Fruit fly (Drosophila melanogaster) whole organism, embryonic: ENCODE measurements around the gene pkaap.
A peak's percentile ranks its signal among the peaks of the same experiment; 100 is the strongest.

Experiments
- Asciz ChIP-seq: fragments of 200-800 bp; sonication (Bioruptor generic); optimal IDR thresholded peaks from 2 replicates; lab custom pipeline; 2017; ENCODE audit warnings: missing biosample characterization, mild to moderate bottlenecking, missing genetic modification characterization, missing genetic modification reagents
- BEAF-32 ChIP-seq: fragments of 200-800 bp; sonication (Bioruptor generic); optimal IDR thresholded peaks from 3 replicates; lab custom pipeline; 2017; ENCODE audit warnings: missing biosample characterization, missing genetic modification characterization, mild to moderate bottlenecking, moderate library complexity, missing genetic modification reagents
- Bdp1 ChIP-seq: fragments of 200-800 bp; sonication (Bioruptor generic); optimal IDR thresholded peaks from 3 replicates; lab custom pipeline; 2016; ENCODE audit warnings: missing biosample characterization, missing genetic modification characterization
- CG12744 ChIP-seq: fragments of 200-800 bp; sonication (Bioruptor generic); optimal IDR thresholded peaks from 2 replicates; lab custom pipeline; 2016; ENCODE audit warnings: missing biosample characterization, missing genetic modification characterization
- CG13123 ChIP-seq: fragments of 200-800 bp; sonication (Bioruptor generic); optimal IDR thresholded peaks from 2 replicates; lab custom pipeline; 2016; ENCODE audit warnings: missing biosample characterization, missing genetic modification characterization
- CG14050 ChIP-seq: fragments of 200-800 bp; sonication (Bioruptor generic); IDR thresholded peaks from 3 replicates; pipeline ENCODE4 v1.3.6; 2022; ENCODE audit warnings: missing biosample characterization, missing genetic modification characterization
- CG14710 ChIP-seq: fragments of 200-800 bp; sonication (Bioruptor generic); optimal IDR thresholded peaks from 3 replicates; lab custom pipeline; 2019; ENCODE audit warnings: missing biosample characterization, mild to moderate bottlenecking, missing genetic modification characterization, moderate library complexity
- CG15073 ChIP-seq: fragments of 200-800 bp; sonication (Bioruptor generic); optimal IDR thresholded peaks from 2 replicates; lab custom pipeline; 2016; ENCODE audit warnings: missing biosample characterization, missing genetic modification characterization
- CG15479 ChIP-seq: fragments of 200-800 bp; sonication (Bioruptor generic); optimal IDR thresholded peaks from 3 replicates; lab custom pipeline; 2019; ENCODE audit warnings: missing biosample characterization, mild to moderate bottlenecking, missing genetic modification characterization, moderate library complexity
- CG1832 ChIP-seq: fragments of 200-800 bp; sonication (Bioruptor generic); optimal IDR thresholded peaks from 2 replicates; lab custom pipeline; 2017; ENCODE audit warnings: missing biosample characterization, mild to moderate bottlenecking, missing genetic modification characterization, inconsistent platforms
- CG18476 ChIP-seq: fragments of 200-800 bp; sonication (Bioruptor generic); optimal IDR thresholded peaks from 2 replicates; lab custom pipeline; 2016; ENCODE audit warnings: missing biosample characterization, mild to moderate bottlenecking, missing genetic modification characterization
- CG2116 ChIP-seq: fragments of 200-800 bp; sonication (Bioruptor generic); optimal IDR thresholded peaks from 3 replicates; lab custom pipeline; 2018; ENCODE audit warnings: missing biosample characterization, mild to moderate bottlenecking, missing genetic modification characterization
- CG2199 ChIP-seq: fragments of 200-800 bp; sonication (Bioruptor generic); IDR thresholded peaks from 3 replicates; pipeline ENCODE4 v1.3.6; 2022; ENCODE audit warnings: missing biosample characterization, missing genetic modification characterization
- CG30403 ChIP-seq: fragments of 200-800 bp; sonication (Bioruptor generic); optimal IDR thresholded peaks from 3 replicates; lab custom pipeline; 2016; ENCODE audit warnings: missing biosample characterization, missing genetic modification characterization
- CG3281 ChIP-seq: fragments of 200-800 bp; sonication (Bioruptor generic); optimal IDR thresholded peaks from 3 replicates; lab custom pipeline; 2017; ENCODE audit warnings: missing biosample characterization, mild to moderate bottlenecking, missing genetic modification characterization
- CG5953 ChIP-seq: fragments of 200-800 bp; sonication (Bioruptor generic); IDR thresholded peaks from 2 replicates; pipeline ENCODE4 v1.3.6; 2022; ENCODE audit warnings: missing biosample characterization, missing genetic modification characterization
- CG7556 ChIP-seq: fragments of 200-800 bp; sonication (Bioruptor generic); optimal IDR thresholded peaks from 2 replicates; lab custom pipeline; 2017; ENCODE audit warnings: missing biosample characterization, mild to moderate bottlenecking, missing genetic modification characterization
- CG7963 ChIP-seq: fragments of 200-800 bp; sonication (Bioruptor generic); IDR thresholded peaks from 3 replicates; pipeline ENCODE4 v1.3.6; 2022; ENCODE audit warnings: missing biosample characterization, missing genetic modification characterization; ENCODE audit not compliant: partially characterized antibody
- CG8924 ChIP-seq: fragments of 200-800 bp; optimal IDR thresholded peaks from 3 replicates; lab custom pipeline; 2019; ENCODE audit warnings: missing biosample characterization, mild to moderate bottlenecking, missing genetic modification characterization, moderate library complexity
- CG9609 ChIP-seq: fragments of 200-800 bp; sonication (Bioruptor generic); optimal IDR thresholded peaks from 3 replicates; lab custom pipeline; 2016; ENCODE audit warnings: missing biosample characterization, missing genetic modification characterization
- CG9797 ChIP-seq: fragments of 200-800 bp; sonication (Bioruptor generic); optimal IDR thresholded peaks from 3 replicates; lab custom pipeline; 2018; ENCODE audit warnings: missing biosample characterization, mild to moderate bottlenecking, missing genetic modification characterization
- CTCF ChIP-seq: fragments of 200-800 bp; sonication (Bioruptor generic); optimal IDR thresholded peaks from 2 replicates; lab custom pipeline; 2017; ENCODE audit warnings: missing biosample characterization, mild to moderate bottlenecking, missing genetic modification characterization, moderate library complexity
- CoRest ChIP-seq: fragments of 200-800 bp; sonication (Bioruptor generic); optimal IDR thresholded peaks from 3 replicates; lab custom pipeline; 2018; ENCODE audit warnings: missing biosample characterization, mild to moderate bottlenecking, missing genetic modification characterization, moderate library complexity
- D ChIP-seq, 2 experiments: fragments of 200-800 bp in 1 of 2; fragments of >200 bp in 1 of 2; sonication (Bioruptor generic) in 1 of 2; optimal IDR thresholded peaks; 2 replicates in 1 of 2; 3 replicates in 1 of 2; lab custom pipeline; 2017; ENCODE audit warnings: mild to moderate bottlenecking in 1 of 2, missing biosample characterization in 1 of 2, missing genetic modification characterization in 1 of 2, missing genetic modification reagents in 1 of 2
- Dek ChIP-seq: fragments of 200-800 bp; sonication (Bioruptor generic); optimal IDR thresholded peaks from 3 replicates; lab custom pipeline; 2019; ENCODE audit warnings: missing biosample characterization, mild to moderate bottlenecking, missing genetic modification characterization, moderate library complexity
- Dp ChIP-seq: fragments of 200-800 bp; sonication (Bioruptor generic); optimal IDR thresholded peaks from 2 replicates; lab custom pipeline; 2018; ENCODE audit warnings: missing biosample characterization, mild to moderate bottlenecking, missing genetic modification characterization, moderate library complexity
- Jarid2 ChIP-seq: fragments of 200-800 bp; sonication (Bioruptor generic); optimal IDR thresholded peaks from 3 replicates; lab custom pipeline; 2017; ENCODE audit warnings: mild to moderate bottlenecking, missing biosample characterization, missing genetic modification reagents, missing genetic modification characterization
- Ssrp ChIP-seq: fragments of 200-800 bp; sonication (Bioruptor generic); optimal IDR thresholded peaks from 2 replicates; lab custom pipeline; 2018; ENCODE audit warnings: missing biosample characterization, mild to moderate bottlenecking, missing genetic modification characterization, moderate library complexity
- Xbp1 ChIP-seq: fragments of 200-800 bp; sonication (Bioruptor generic); optimal IDR thresholded peaks from 3 replicates; lab custom pipeline; 2016; ENCODE audit warnings: missing biosample characterization, mild to moderate bottlenecking, missing genetic modification characterization
- crol ChIP-seq: fragments of 200-800 bp; sonication (Bioruptor generic); IDR thresholded peaks from 2 replicates; pipeline ENCODE4 v1.3.6; 2022; ENCODE audit warnings: missing biosample characterization, missing genetic modification characterization
- ems ChIP-seq: fragments of 200-800 bp; sonication (Bioruptor generic); optimal IDR thresholded peaks from 3 replicates; lab custom pipeline; 2016; ENCODE audit warnings: missing biosample characterization, missing genetic modification characterization
- ewg ChIP-seq: fragments of 200-800 bp; sonication (Bioruptor generic); optimal IDR thresholded peaks from 3 replicates; lab custom pipeline; 2017; ENCODE audit warnings: mild to moderate bottlenecking, missing biosample characterization, missing genetic modification reagents, missing genetic modification characterization
- gem ChIP-seq: fragments of 200-800 bp; sonication (Bioruptor generic); optimal IDR thresholded peaks from 2 replicates; lab custom pipeline; 2019; ENCODE audit warnings: missing biosample characterization, mild to moderate bottlenecking, missing genetic modification characterization, moderate library complexity
- gfzf ChIP-seq: fragments of 200-800 bp; sonication (Bioruptor generic); optimal IDR thresholded peaks from 2 replicates; lab custom pipeline; 2016; ENCODE audit warnings: missing biosample characterization, mild to moderate bottlenecking, missing genetic modification characterization, moderate library complexity
- grau ChIP-seq: fragments of 200-800 bp; optimal IDR thresholded peaks from 3 replicates; lab custom pipeline; 2019; ENCODE audit warnings: missing biosample characterization, mild to moderate bottlenecking, missing genetic modification characterization, moderate library complexity
- kay ChIP-seq: fragments of 200-800 bp; sonication (Bioruptor generic); optimal IDR thresholded peaks from 2 replicates; lab custom pipeline; 2016; ENCODE audit warnings: missing biosample characterization, missing genetic modification characterization
- knrl ChIP-seq: fragments of 200-800 bp; sonication (Bioruptor generic); IDR thresholded peaks from 3 replicates; pipeline ENCODE4 v1.3.6; 2022; ENCODE audit warnings: missing biosample characterization, missing genetic modification characterization; ENCODE audit not compliant: partially characterized antibody
- lov ChIP-seq, 2 experiments: fragments of 200-800 bp in 1 of 2; fragments of >200 bp in 1 of 2; sonication (Bioruptor generic) in 1 of 2; IDR thresholded peaks in 1 of 2; optimal IDR thresholded peaks in 1 of 2; 2 replicates in 1 of 2; 3 replicates in 1 of 2; pipeline versions ENCODE4 v1.3.6 to Lab custom; 2017 to 2022; ENCODE audit warnings: missing biosample characterization in 1 of 2, missing genetic modification characterization in 1 of 2
- org-1 ChIP-seq: fragments of 200-800 bp; sonication (Bioruptor generic); optimal IDR thresholded peaks from 2 replicates; lab custom pipeline; 2017; ENCODE audit warnings: missing biosample characterization, missing genetic modification characterization
- pzg ChIP-seq: fragments of 200-800 bp; sonication (Bioruptor generic); optimal IDR thresholded peaks from 3 replicates; lab custom pipeline; 2018; ENCODE audit warnings: missing biosample characterization, mild to moderate bottlenecking, missing genetic modification characterization, moderate library complexity
- ro ChIP-seq: fragments of 200-800 bp; sonication (Bioruptor generic); IDR thresholded peaks from 2 replicates; pipeline ENCODE4 v1.3.6; 2022; ENCODE audit warnings: missing biosample characterization, missing genetic modification characterization
- row ChIP-seq: fragments of 200-800 bp; sonication (Bioruptor generic); IDR thresholded peaks from 3 replicates; pipeline ENCODE4 v1.3.6; 2022; ENCODE audit warnings: missing biosample characterization, missing genetic modification characterization
- sqz ChIP-seq: fragments of 200-800 bp; sonication (Bioruptor generic); optimal IDR thresholded peaks from 3 replicates; lab custom pipeline; 2018; ENCODE audit warnings: missing biosample characterization, mild to moderate bottlenecking, missing genetic modification characterization
- stwl ChIP-seq: fragments of 200-800 bp; sonication (Bioruptor generic); optimal IDR thresholded peaks from 3 replicates; lab custom pipeline; 2018; ENCODE audit warnings: missing biosample characterization, mild to moderate bottlenecking, missing genetic modification characterization, moderate library complexity
- sug ChIP-seq: fragments of 200-800 bp; optimal IDR thresholded peaks from 2 replicates; lab custom pipeline; 2019; ENCODE audit warnings: missing biosample characterization, mild to moderate bottlenecking, missing genetic modification characterization, moderate library complexity
- zen2 ChIP-seq: fragments of 200-800 bp; sonication (Bioruptor generic); IDR thresholded peaks from 3 replicates; pipeline ENCODE4 v1.3.6; 2022; ENCODE audit warnings: missing biosample characterization, missing genetic modification characterization; ENCODE audit not compliant: partially characterized antibody
- zf30C ChIP-seq: fragments of 200-800 bp; sonication (Bioruptor generic); optimal IDR thresholded peaks from 3 replicates; lab custom pipeline; 2018; ENCODE audit warnings: missing biosample characterization, mild to moderate bottlenecking, missing genetic modification characterization
- zfh1 ChIP-seq: fragments of 200-800 bp; sonication (Bioruptor generic); IDR thresholded peaks from 3 replicates; pipeline ENCODE4 v1.3.6; 2022; ENCODE audit warnings: missing biosample characterization, missing genetic modification characterization

Gene pkaap

dm6 chr2L:16261576-16262217 lies 26.4 kb upstream of the pkaap start, which contains the start of the genes twe and CG4935 (continued):
- TF ChIP-seq CG3281 (GFP tag; lab: Kevin White, UChicago): no peak
- peak; percentile 70 for TF ChIP-seq Dp (GFP tag; lab: Kevin White, UChicago)
- TF ChIP-seq CG9797 (GFP tag; lab: Kevin White, UChicago): peak; percentile 19
- TF ChIP-seq CG8924: peak; percentile 27
- TF ChIP-seq org-1 (GFP tag; lab: Kevin White, UChicago): no peak
- TF ChIP-seq Xbp1: peak; percentile 48
- peak; percentile 20 for TF ChIP-seq zf30C (GFP tag; lab: Kevin White, UChicago)
- TF ChIP-seq BEAF-32 (GFP tag; lab: Kevin White, UChicago): peak; percentile 9
- TF ChIP-seq Ssrp (tag; lab: Kevin White, UChicago): peak; percentile 44
- peak; percentile 22 for TF ChIP-seq ewg
- peak; percentile 14 for TF ChIP-seq grau (tag; lab: Kevin White, UChicago)
- TF ChIP-seq CoRest (tag; lab: Kevin White, UChicago): peak; percentile 59
- TF ChIP-seq CG2116 (GFP tag; lab: Kevin White, UChicago): peak; percentile 2
- TF ChIP-seq ems (GFP tag; lab: Kevin White, UChicago): no peak
- no peak for TF ChIP-seq CG9609 (GFP tag; lab: Kevin White, UChicago)
- TF ChIP-seq CG30403: peak; percentile 16
- peak; percentile 11 for TF ChIP-seq pzg (GFP tag; lab: Kevin White, UChicago)
- TF ChIP-seq gfzf: peak; percentile 55
- no peak for TF ChIP-seq CG12744 (GFP tag; lab: Kevin White, UChicago)
- peak; percentile 2 for TF ChIP-seq CG7556
- peak; percentile 37 for TF ChIP-seq CTCF
- peak; percentile 34 for TF ChIP-seq CG14710
- peak; percentile 26; the same call in 1 of the 3 replicates for TF ChIP-seq row (GFP tag; lab: Robert Waterston, UW)
- TF ChIP-seq gem (tag; lab: Kevin White, UChicago): no peak
- TF ChIP-seq sqz: no peak
- TF ChIP-seq kay (GFP tag; lab: Kevin White, UChicago): peak; percentile 29
- TF ChIP-seq, all 482 proteins: peak for 31

- TF ChIP-seq zen2 (no peak), knrl (GFP tag; lab: Robert Waterston, UW) (peak; percentile 14; the same call in 1 of the 3 replicates), Jarid2 (no peak), CG13123 (GFP tag; lab: Kevin White, UChicago) (no peak), zfh1 (GFP tag; lab: Robert Waterston, UW) (no peak), CG14050 (GFP tag; lab: Robert Waterston, UW) (no peak), ewg (peak; percentile 19), CG30403 (no peak), CG18476 (GFP tag; lab: Kevin White, UChicago) (no peak), lov (optimal IDR thresholded peaks at IDR 0.05; lab: Kevin White, UChicago) (no peak), lov (GFP tag; IDR thresholded peaks at IDR 0.05; lab: Robert Waterston, UW) (no peak), ro (no peak), CG7963 (GFP tag; lab: Robert Waterston, UW) (no peak), D (optimal IDR thresholded peaks at IDR 0.05; lab: Kevin White, UChicago) (peak; percentile 4), D (GFP tag; optimal IDR thresholded peaks at IDR 0.05; lab: Kevin White, UChicago) (no peak), CG15479 (peak; percentile 11), CG15073 (GFP tag; lab: Kevin White, UChicago) (peak; percentile 86), CG1832 (GFP tag; lab: Kevin White, UChicago) (peak; percentile 15), crol (GFP tag; lab: Robert Waterston, UW) (peak; percentile 57; the same call in 1 of the 2 replicates), sug (tag; lab: Kevin White, UChicago) (no peak), Dek (tag; lab: Kevin White, UChicago) (no peak), Bdp1 (GFP tag; lab: Kevin White, UChicago) (no peak), CG5953 (GFP tag; lab: Robert Waterston, UW) (0 out of 2 replicates have a peak, but pooled peaks have one; percentile 36), CG2199 (0 out of 3 replicates have a peak, but pooled peaks have one; percentile 72), stwl (tag; lab: Kevin White, UChicago) (peak; percentile 36), Asciz (no peak)
Observed at dm6 chr2L:16263723-16264122, 24.4 kb upstream of the pkaap start.
